Worm (Caenorhabditis elegans): ENCODE measurements around the gene col-149.

DNA sequence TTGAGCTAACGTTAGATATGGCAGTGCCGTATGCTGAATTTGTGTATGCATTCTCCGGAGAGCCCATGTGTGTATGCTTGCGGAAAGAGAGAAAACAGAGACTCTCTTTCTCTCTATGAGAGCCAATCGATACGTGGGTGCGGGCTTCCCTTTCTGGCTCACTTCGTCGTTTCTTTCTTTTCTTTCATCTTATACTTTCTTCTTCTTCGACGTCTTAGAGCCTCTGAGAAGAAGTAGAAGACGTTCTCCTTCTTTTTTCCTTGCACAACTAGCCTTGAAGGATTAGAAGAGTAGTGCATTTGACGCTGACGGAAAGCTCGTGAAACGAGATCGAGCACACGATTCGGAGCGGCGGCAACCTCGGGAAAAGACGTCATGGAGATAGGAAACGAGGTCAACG is 18.8 kb downstream of the col-149 start:
- TF ChIP-seq F39B2.1 (GFP tag; IDR thresholded peaks at IDR 0.05) = no peak
- peak; percentile 0 for TF ChIP-seq attf-5 (GFP tag; optimal IDR thresholded peaks at IDR 0.05)
- peak in 1 of 3 experiments; percentile 45 for TF ChIP-seq lin-35 (GFP tag; optimal IDR thresholded peaks at IDR 0.05)
- TF ChIP-seq ztf-28 (GFP tag; IDR thresholded peaks at IDR 0.05) = no peak
- no peak for TF ChIP-seq snpc-4 (GFP tag; optimal IDR thresholded peaks at IDR 0.05)
- no peak for TF ChIP-seq snpc-4 (tag; optimal IDR thresholded peaks at IDR 0.05)
- no peak for TF ChIP-seq efl-1 (GFP tag; optimal IDR thresholded peaks at IDR 0.05)
- TF ChIP-seq K11D2.4 (GFP tag; IDR thresholded peaks at IDR 0.05) = no peak
- TF ChIP-seq dpl-1 (GFP tag; optimal IDR thresholded peaks at IDR 0.05) = no peak
- TF ChIP-seq sea-2 (GFP tag; IDR thresholded peaks at IDR 0.05) = no peak
- TF ChIP-seq lin-54 (GFP tag; optimal IDR thresholded peaks at IDR 0.05) = no peak
- TF ChIP-seq snpc-3.4 (tag; optimal IDR thresholded peaks at IDR 0.05) = no peak
- TF ChIP-seq sptf-2 (GFP tag; optimal IDR thresholded peaks at IDR 0.05) = no peak
